Worm (Caenorhabditis elegans): ENCODE data around the gene nhr-249.

- TF ChIP-seq ztf-11 (tag; optimal IDR thresholded peaks at IDR 0.05) = no peak
- TF ChIP-seq snpc-4 (tag; optimal IDR thresholded peaks at IDR 0.05) = no peak
- no peak for TF ChIP-seq dmd-6 (GFP tag; IDR thresholded peaks at IDR 0.05)
- no peak for TF ChIP-seq lin-1 (GFP tag; IDR thresholded peaks at IDR 0.05)
- no peak for TF ChIP-seq ama-1 (optimal IDR thresholded peaks at IDR 0.05)
- no peak for TF ChIP-seq F49E8.2 (tag; optimal IDR thresholded peaks at IDR 0.05; ENCODE audit: borderline replicate concordance)
- TF ChIP-seq pqm-1 (tag; optimal IDR thresholded peaks at IDR 0.05) = no peak
- TF ChIP-seq daf-16 (GFP tag; optimal IDR thresholded peaks at IDR 0.05) = no peak
- TF ChIP-seq daf-16 (tag; optimal IDR thresholded peaks at IDR 0.05) = no peak
- TF ChIP-seq aly-2 (tag; optimal IDR thresholded peaks at IDR 0.05) = no peak
- TF ChIP-seq Y75B8A.6 (GFP tag; IDR thresholded peaks at IDR 0.05) = no peak
- TF ChIP-seq fos-1 (tag; optimal IDR thresholded peaks at IDR 0.05) = no peak
Observed at ce11 chrIV:7017123-7017674, 44.9 kb upstream of the nhr-249 start, which contains the start of gene gldi-4.
